Fruit fly (Drosophila melanogaster): ENCODE data around the gene CG6664.

CG6664 gene

DNA sequence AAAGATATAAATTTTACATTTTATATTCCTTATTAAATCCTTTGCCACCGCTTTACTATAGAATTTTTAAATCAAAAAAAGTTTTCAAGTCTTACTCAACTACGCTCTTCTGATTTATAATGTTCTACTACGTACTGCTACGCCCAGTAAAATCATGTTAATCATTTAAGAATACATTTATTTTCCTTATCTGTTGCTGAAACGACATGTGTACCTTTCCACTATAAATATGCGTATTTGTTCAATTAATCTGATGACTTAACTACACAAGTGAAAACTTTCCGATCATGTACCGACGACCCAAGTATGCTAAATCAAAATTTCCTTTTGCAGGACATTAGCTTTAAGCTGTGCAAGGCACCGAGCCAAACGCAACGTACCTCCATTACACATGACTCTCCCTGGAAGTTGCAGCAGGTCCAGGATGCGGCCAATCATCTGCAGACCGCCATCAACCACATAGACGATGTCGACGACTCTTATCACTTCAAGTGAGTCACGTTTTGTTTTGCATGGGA lies 36.5 kb upstream of the CG6664 start:
- TF ChIP-seq fkh (GFP tag; optimal IDR thresholded peaks at IDR 0.05) (no peak), Hr38 (GFP tag; optimal IDR thresholded peaks at IDR 0.05) (no peak), Sox102F (GFP tag; optimal IDR thresholded peaks at IDR 0.05) (no peak), achi (GFP tag; optimal IDR thresholded peaks at IDR 0.05) (no peak), CG31627 (GFP tag; optimal IDR thresholded peaks at IDR 0.05) (no peak), CG8319 (GFP tag; optimal IDR thresholded peaks at IDR 0.05) (no peak), CG1621 (tag; optimal IDR thresholded peaks at IDR 0.05) (no peak), CG11294 (GFP tag; IDR thresholded peaks at IDR 0.05) (no peak), svp (GFP tag) (no peak), CG9139 (GFP tag; optimal IDR thresholded peaks at IDR 0.05) (peak; percentile 27), Sox15 (GFP tag; optimal IDR thresholded peaks at IDR 0.05) (no peak), salr (GFP tag; optimal IDR thresholded peaks at IDR 0.05) (no peak), CG8632 (GFP tag; optimal IDR thresholded peaks at IDR 0.05) (peak; percentile 5), dsx (GFP tag; optimal IDR thresholded peaks at IDR 0.05; ENCODE audit: poor library complexity, severe bottlenecking) (no peak), CG6163 (GFP tag; IDR thresholded peaks at IDR 0.05) (no peak), dac (GFP tag; optimal IDR thresholded peaks at IDR 0.05) (no peak), vri (GFP tag; optimal IDR thresholded peaks at IDR 0.05) (no peak), Ets21C (GFP tag; optimal IDR thresholded peaks at IDR 0.05) (no peak), fd85E (GFP tag; optimal IDR thresholded peaks at IDR 0.05) (no peak), CG6792 (GFP tag; optimal IDR thresholded peaks at IDR 0.05) (no peak), esn (GFP tag; optimal IDR thresholded peaks at IDR 0.05) (no peak), eg (GFP tag; IDR thresholded peaks at IDR 0.05) (no peak), CG10669 (GFP tag; optimal IDR thresholded peaks at IDR 0.05) (peak; percentile 38), CG15336 (GFP tag; IDR thresholded peaks at IDR 0.05) (no peak), ss (GFP tag; optimal IDR thresholded peaks at IDR 0.05) (peak in 1 of 2 experiments; percentile 45), Hr4 (GFP tag; optimal IDR thresholded peaks at IDR 0.05) (no peak), Blimp-1 (GFP tag; optimal IDR thresholded peaks at IDR 0.05) (no peak), CG7368 (GFP tag; optimal IDR thresholded peaks at IDR 0.05) (no peak), Sox14 (GFP tag; optimal IDR thresholded peaks at IDR 0.05) (no peak), CG16779 (tag; optimal IDR thresholded peaks at IDR 0.05) (no peak), Eip93F (GFP tag; optimal IDR thresholded peaks at IDR 0.05) (no peak), lz (GFP tag; optimal IDR thresholded peaks at IDR 0.05) (no peak), Eip75B (GFP tag; optimal IDR thresholded peaks at IDR 0.05) (no peak), spab (GFP tag; optimal IDR thresholded peaks at IDR 0.05) (peak; percentile 17), CG6854 (GFP tag; optimal IDR thresholded peaks at IDR 0.05) (no peak), Hr39 (GFP tag; optimal IDR thresholded peaks at IDR 0.05) (no peak), net (GFP tag; optimal IDR thresholded peaks at IDR 0.05) (no peak), Smox (GFP tag; optimal IDR thresholded peaks at IDR 0.05) (no peak), CG6808 (GFP tag; optimal IDR thresholded peaks at IDR 0.05) (peak; percentile 5), Gug (GFP tag; IDR thresholded peaks at IDR 0.05) (no peak), CG11902 (GFP tag; optimal IDR thresholded peaks at IDR 0.05) (no peak), CG6276 (GFP tag; optimal IDR thresholded peaks at IDR 0.05) (no peak), CG4318 (GFP tag; optimal IDR thresholded peaks at IDR 0.05) (no peak), Met (GFP tag; optimal IDR thresholded peaks at IDR 0.05) (no peak), CG34406 (GFP tag; optimal IDR thresholded peaks at IDR 0.05) (no peak), Eip78C (GFP tag) (peak; percentile 69)

Data from whole organism, prepupa.